Worm (Caenorhabditis elegans) whole organism, early embryonic: ENCODE results near the gene farl-11.

Experiments
- B0310.2 ChIP-seq: sonication (generic microtip); optimal IDR thresholded peaks from 2 replicates; lab custom pipeline; 2016; ENCODE audit warnings: mild to moderate bottlenecking, missing genetic modification characterization, missing compliant biosample characterization
- ama-1 ChIP-seq: fragments of 150-350 bp; optimal IDR thresholded peaks from 2 replicates; lab custom pipeline; 2014
- ceh-13 ChIP-seq: fragments of 200-800 bp; sonication (Bioruptor generic); optimal IDR thresholded peaks from 2 replicates; lab custom pipeline; 2018; ENCODE audit warnings: mild to moderate bottlenecking, missing genetic modification characterization, missing compliant biosample characterization
- ceh-36 ChIP-seq: sonication (generic microtip); optimal IDR thresholded peaks from 2 replicates; lab custom pipeline; 2016; ENCODE audit warnings: missing genetic modification characterization, inconsistent platforms, missing compliant biosample characterization
- flt-1 ChIP-seq: fragments of 200-800 bp; sonication (Bioruptor generic); IDR thresholded peaks from 2 replicates; pipeline ENCODE4 v1.3.6; 2022; ENCODE audit warnings: missing genetic modification characterization, missing compliant biosample characterization
- pes-1 ChIP-seq: fragments of 200-800 bp; sonication (Bioruptor generic); IDR thresholded peaks from 2 replicates; pipeline ENCODE4 v1.3.6; 2022; ENCODE audit warnings: missing genetic modification reagents, missing genetic modification characterization, missing compliant biosample characterization
- tbx-11 ChIP-seq: fragments of 200-800 bp; sonication (Bioruptor generic); IDR thresholded peaks from 2 replicates; pipeline ENCODE4 v1.3.6; 2022; ENCODE audit warnings: missing genetic modification characterization, missing compliant biosample characterization

ce11 chrII:7061730-7062129 lies 43.1 kb downstream of the farl-11 start, which contains the start of gene acs-6:
- TF ChIP-seq ama-1 (lab: Kevin White, UChicago) (no peak), ceh-36 (no peak), flt-1 (GFP tag; lab: Robert Waterston, UW) (no peak), B0310.2 (no peak), tbx-11 (GFP tag; lab: Robert Waterston, UW) (no peak), ceh-13 (no peak), pes-1 (GFP tag; lab: Robert Waterston, UW) (no peak)
